Worm (Caenorhabditis elegans) whole organism, L4 larva: ENCODE data around the gene K12H6.9.

Source experiments
- D1046.2 ChIP-seq: fragments of 200-800 bp; sonication (Bioruptor generic); IDR thresholded peaks from 2 replicates; pipeline ENCODE4 v1.3.6; 2022; ENCODE audit warnings: missing genetic modification characterization, missing compliant biosample characterization
- F37D6.2 ChIP-seq: sonication (generic microtip); optimal IDR thresholded peaks from 2 replicates; lab custom pipeline; 2016; ENCODE audit warnings: mild to moderate bottlenecking, missing genetic modification characterization, missing compliant biosample characterization
- T20F7.1 ChIP-seq: fragments of 200-800 bp; sonication (Bioruptor generic); optimal IDR thresholded peaks from 2 replicates; lab custom pipeline; 2018; ENCODE audit warnings: mild to moderate bottlenecking, missing genetic modification characterization, missing compliant biosample characterization
- Y5F2A.4 ChIP-seq: fragments of 200-800 bp; sonication (Bioruptor generic); optimal IDR thresholded peaks from 2 replicates; lab custom pipeline; 2018; ENCODE audit warnings: mild to moderate bottlenecking, missing genetic modification characterization, missing compliant biosample characterization
- ZK337.2 ChIP-seq: fragments of 200-800 bp; sonication (Bioruptor generic); IDR thresholded peaks from 2 replicates; pipeline ENCODE4 v1.3.6; 2022; ENCODE audit warnings: missing genetic modification reagents, missing genetic modification characterization, missing compliant biosample characterization
- aly-2 ChIP-seq: sonication (generic microtip); optimal IDR thresholded peaks from 2 replicates; lab custom pipeline; 2018; ENCODE audit warnings: missing biosample characterization, missing genetic modification characterization
- ama-1 ChIP-seq: fragments of 150-350 bp; optimal IDR thresholded peaks from 2 replicates; lab custom pipeline; 2014; ENCODE audit warnings: inconsistent platforms, mixed read lengths
- ctbp-1 ChIP-seq: fragments of 200-800 bp; sonication (Bioruptor generic); IDR thresholded peaks from 2 replicates; pipeline ENCODE4 v1.3.6; 2022; ENCODE audit warnings: missing genetic modification reagents, missing genetic modification characterization, missing compliant biosample characterization
- dpl-1 ChIP-seq: fragments of 150-350 bp; optimal IDR thresholded peaks from 2 replicates; lab custom pipeline; 2014; ENCODE audit warnings: missing biosample characterization, missing genetic modification reagents, missing genetic modification characterization
- duxl-1 ChIP-seq: sonication (generic microtip); optimal IDR thresholded peaks from 2 replicates; lab custom pipeline; 2016; ENCODE audit warnings: mild to moderate bottlenecking, missing genetic modification characterization, moderate library complexity, missing compliant biosample characterization; ENCODE audit not compliant: poor library complexity
- egl-27 ChIP-seq: sonication (generic microtip); optimal IDR thresholded peaks from 3 replicates; lab custom pipeline; 2017; ENCODE audit warnings: missing biosample characterization, missing genetic modification reagents, missing genetic modification characterization
- fkh-10 ChIP-seq: fragments of 150-350 bp; optimal IDR thresholded peaks from 2 replicates; lab custom pipeline; 2014; ENCODE audit warnings: missing biosample characterization, missing genetic modification reagents, missing genetic modification characterization
- gei-8 ChIP-seq: fragments of 200-800 bp; sonication (Bioruptor generic); optimal IDR thresholded peaks from 2 replicates; lab custom pipeline; 2018; ENCODE audit warnings: mild to moderate bottlenecking, missing genetic modification characterization, missing compliant biosample characterization
- hlh-11 ChIP-seq: fragments of 200-800 bp; sonication (Bioruptor generic); optimal IDR thresholded peaks from 2 replicates; lab custom pipeline; 2018; ENCODE audit warnings: mild to moderate bottlenecking, missing genetic modification characterization, missing compliant biosample characterization
- hlh-30 ChIP-seq: sonication (generic microtip); optimal IDR thresholded peaks from 2 replicates; lab custom pipeline; 2017; ENCODE audit warnings: antibody characterized with exemption, mild to moderate bottlenecking, missing genetic modification characterization, missing compliant biosample characterization; ENCODE audit not compliant: insufficient read depth
- lin-15B ChIP-seq: fragments of 150-350 bp; sonication (generic microtip); optimal IDR thresholded peaks from 3 replicates; lab custom pipeline; 2014; ENCODE audit warnings: missing biosample characterization, missing genetic modification characterization
- lin-29 ChIP-seq: fragments of 200-800 bp; sonication (Bioruptor generic); IDR thresholded peaks from 2 replicates; pipeline ENCODE4 v1.3.6; 2022; ENCODE audit warnings: missing genetic modification reagents, missing genetic modification characterization, missing compliant biosample characterization
- lin-38 ChIP-seq: fragments of 200-800 bp; sonication (Bioruptor generic); IDR thresholded peaks from 2 replicates; pipeline ENCODE4 v1.3.6; 2022; ENCODE audit warnings: missing genetic modification reagents, missing genetic modification characterization, missing compliant biosample characterization
- lin-39 ChIP-seq: fragments of 150-350 bp; optimal IDR thresholded peaks from 2 replicates; lab custom pipeline; 2014; ENCODE audit warnings: missing biosample characterization, missing genetic modification reagents, missing genetic modification characterization
- lir-3 ChIP-seq: sonication (generic microtip); optimal IDR thresholded peaks from 2 replicates; lab custom pipeline; 2016; ENCODE audit warnings: mild to moderate bottlenecking, missing genetic modification characterization, missing compliant biosample characterization
- lsy-2 ChIP-seq, 2 experiments: fragments of 150-350 bp in 1 of 2; sonication (generic microtip) in 1 of 2; optimal IDR thresholded peaks; 2 replicates each; lab custom pipeline; 2014 to 2017; ENCODE audit warnings: missing biosample characterization in 2 of 2, missing genetic modification characterization in 2 of 2
- madf-9 ChIP-seq: fragments of 200-800 bp; sonication (Bioruptor generic); conservative IDR thresholded peaks from 2 replicates; pipeline ENCODE4 v1.3.6; 2022; ENCODE audit warnings: missing genetic modification reagents, missing genetic modification characterization, missing compliant biosample characterization
- mxl-2 ChIP-seq: fragments of 200-800 bp; sonication (Bioruptor generic); conservative IDR thresholded peaks from 2 replicates; pipeline ENCODE4 v1.3.6; 2022; ENCODE audit warnings: missing genetic modification reagents, missing genetic modification characterization, missing compliant biosample characterization
- mxl-3 ChIP-seq: fragments of 200-800 bp; sonication (Bioruptor generic); optimal IDR thresholded peaks from 2 replicates; lab custom pipeline; 2018; ENCODE audit warnings: mild to moderate bottlenecking, missing genetic modification characterization, missing compliant biosample characterization
- nhr-111 ChIP-seq: fragments of 200-800 bp; sonication (Bioruptor generic); optimal IDR thresholded peaks from 2 replicates; lab custom pipeline; 2018; ENCODE audit warnings: mild to moderate bottlenecking, missing genetic modification characterization, missing compliant biosample characterization
- nhr-28 ChIP-seq: fragments of 150-350 bp; optimal IDR thresholded peaks from 2 replicates; lab custom pipeline; 2014; ENCODE audit warnings: missing biosample characterization, missing genetic modification characterization
- nhr-6 ChIP-seq: fragments of 150-350 bp; optimal IDR thresholded peaks from 2 replicates; lab custom pipeline; 2014; ENCODE audit warnings: missing biosample characterization, missing genetic modification characterization
- nhr-76 ChIP-seq: fragments of 150-350 bp; optimal IDR thresholded peaks from 2 replicates; lab custom pipeline; 2014; ENCODE audit warnings: missing biosample characterization, missing genetic modification characterization
- set-16 ChIP-seq: fragments of 200-800 bp; sonication (Bioruptor generic); IDR thresholded peaks from 2 replicates; pipeline ENCODE4 v1.3.6; 2022; ENCODE audit warnings: missing genetic modification reagents, missing genetic modification characterization, missing compliant biosample characterization
- snpc-1.2 ChIP-seq: fragments of 200-800 bp; sonication (Bioruptor generic); IDR thresholded peaks from 2 replicates; pipeline ENCODE4 v1.3.6; 2022; ENCODE audit warnings: missing genetic modification reagents, missing genetic modification characterization, missing compliant biosample characterization
- spr-1 ChIP-seq: sonication (generic microtip); optimal IDR thresholded peaks from 2 replicates; lab custom pipeline; 2016; ENCODE audit warnings: mild to moderate bottlenecking, missing genetic modification characterization, missing compliant biosample characterization
- tag-97 ChIP-seq: fragments of 200-800 bp; sonication (Bioruptor generic); IDR thresholded peaks from 2 replicates; pipeline ENCODE4 v1.3.6; 2022; ENCODE audit warnings: missing genetic modification characterization, missing compliant biosample characterization
- zag-1 ChIP-seq: fragments of 150-350 bp; optimal IDR thresholded peaks from 2 replicates; lab custom pipeline; 2014; ENCODE audit warnings: missing biosample characterization, missing genetic modification characterization
- zfp-2 ChIP-seq: sonication (generic microtip); optimal IDR thresholded peaks from 2 replicates; lab custom pipeline; 2016; ENCODE audit warnings: mild to moderate bottlenecking, missing genetic modification characterization, missing compliant biosample characterization
- ztf-11 ChIP-seq: fragments of 150-350 bp; optimal IDR thresholded peaks from 2 replicates; lab custom pipeline; 2014; ENCODE audit warnings: missing biosample characterization, missing genetic modification characterization
- ztf-7 ChIP-seq: fragments of 150-350 bp; optimal IDR thresholded peaks from 2 replicates; lab custom pipeline; 2014; ENCODE audit warnings: missing biosample characterization, missing genetic modification characterization

K12H6.9 gene

DNA sequence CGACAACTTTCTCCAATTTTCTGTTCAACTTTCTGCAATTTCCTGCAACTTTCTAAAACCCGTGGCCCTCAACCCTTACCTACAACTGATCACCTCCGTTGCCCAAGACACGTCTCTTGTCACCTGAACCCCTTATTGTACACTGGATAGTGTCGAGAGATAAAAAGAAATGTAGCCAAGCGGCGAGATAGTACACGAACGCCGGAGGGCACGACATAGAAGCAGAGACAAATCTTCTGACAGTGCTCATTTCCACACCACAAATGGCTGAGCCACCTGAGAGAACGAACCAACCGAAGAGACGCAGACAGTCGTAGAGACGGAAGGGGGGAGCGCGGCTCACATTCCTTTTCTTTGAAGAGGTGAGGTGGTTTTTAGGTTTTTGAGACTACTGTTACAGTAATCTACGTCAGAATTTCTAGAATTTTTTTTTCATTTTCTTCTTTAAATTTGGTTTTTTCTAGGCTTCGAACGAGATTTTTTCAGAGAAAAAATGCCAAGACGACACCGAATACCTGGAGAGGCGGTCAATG, 16.5 kb upstream of the K12H6.9 start, which contains the start of gene K12H6.12 (continued):
- TF ChIP-seq ctbp-1 (GFP tag; lab: Robert Waterston, UW) = no peak
- TF ChIP-seq lin-29 (GFP tag; lab: Robert Waterston, UW) = no peak
- no peak for TF ChIP-seq aly-2 (tag; lab: Kevin White, UChicago)
- no peak for TF ChIP-seq lin-15B (tag; lab: Kevin White, UChicago)
- peak; percentile 35 for TF ChIP-seq nhr-28 (tag; lab: Kevin White, UChicago)
- TF ChIP-seq ama-1 (lab: Kevin White, UChicago) = no peak
- TF ChIP-seq hlh-30 (tag; lab: Kevin White, UChicago) = peak; percentile 75
- no peak for TF ChIP-seq nhr-111 (GFP tag; lab: Kevin White, UChicago)
- TF ChIP-seq lin-38 (GFP tag; lab: Robert Waterston, UW) = no peak
- TF ChIP-seq set-16 (GFP tag; lab: Robert Waterston, UW) = no peak
- TF ChIP-seq spr-1 (tag; lab: Kevin White, UChicago) = no peak

- no peak for TF ChIP-seq lir-3 (tag; lab: Kevin White, UChicago)
- no peak for TF ChIP-seq snpc-1.2
- TF ChIP-seq ama-1 (lab: Kevin White, UChicago) = no peak
- no peak for TF ChIP-seq fkh-10 (GFP tag; lab: Kevin White, UChicago)
- no peak for TF ChIP-seq duxl-1
- no peak for TF ChIP-seq mxl-3 (GFP tag; lab: Kevin White, UChicago)
- no peak for TF ChIP-seq zag-1
- no peak for TF ChIP-seq T20F7.1
- no peak for TF ChIP-seq hlh-11
- TF ChIP-seq Y5F2A.4 = no peak
- no peak for TF ChIP-seq mxl-2 (GFP tag; lab: Robert Waterston, UW)
- TF ChIP-seq egl-27 (tag; lab: Kevin White, UChicago) = no peak
- no peak for TF ChIP-seq zfp-2 (tag; lab: Kevin White, UChicago)
- TF ChIP-seq ztf-11 (tag; lab: Kevin White, UChicago) = no peak
- TF ChIP-seq ztf-7 = no peak
Measured at ce11 chrII:2815017-2815416, 9.2 kb upstream of the K12H6.9 start.

- no peak for TF ChIP-seq lin-39 (tag; lab: Kevin White, UChicago)
Measured at ce11 chrII:2815444-2815843, 8.8 kb upstream of the K12H6.9 start, which contains the start of gene K12H6.2. TSS of gene K12H6.2 (minus strand) at chrII:2815544.

DNA sequence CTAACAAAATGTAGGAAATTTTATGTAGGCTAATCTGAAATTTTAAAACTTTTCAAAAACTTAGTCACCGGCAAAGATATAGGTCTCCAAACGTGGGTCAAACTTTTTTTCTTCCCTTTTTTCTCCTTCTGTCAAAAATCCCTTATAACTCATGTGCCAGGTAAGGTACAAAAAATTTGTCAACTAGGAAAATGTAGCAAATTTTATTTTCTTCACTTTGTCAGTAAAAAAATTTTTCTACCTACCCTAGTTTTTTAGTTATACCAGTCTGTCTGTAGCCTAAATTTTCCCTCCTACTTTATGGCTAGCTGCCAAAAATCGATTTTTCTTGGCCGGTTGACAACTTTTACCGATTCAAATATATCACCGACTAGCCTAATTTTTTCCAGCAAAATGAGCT, 7.5 kb upstream of the K12H6.9 start, which contains the start of gene set-13:
TSS of gene set-13 (plus strand) at position 301 of the 400 bp plus-strand sequence.
- TF ChIP-seq dpl-1 (GFP tag; lab: Kevin White, UChicago) = no peak
- TF ChIP-seq ZK337.2 (GFP tag; lab: Robert Waterston, UW) = no peak
- TF ChIP-seq madf-9 = no peak
- TF ChIP-seq nhr-76 (tag; lab: Kevin White, UChicago) = no peak
- no peak for TF ChIP-seq nhr-6 (tag; lab: Kevin White, UChicago)
- TF ChIP-seq snpc-1.2 = no peak
- no peak for TF ChIP-seq tag-97
- TF ChIP-seq gei-8 (GFP tag; lab: Kevin White, UChicago) = no peak
- no peak for TF ChIP-seq D1046.2
- no peak for TF ChIP-seq F37D6.2 (tag; lab: Kevin White, UChicago)
- no peak for TF ChIP-seq lsy-2 (tag; optimal IDR thresholded peaks at IDR 0.05; lab: Kevin White, UChicago)
